Worm (Caenorhabditis elegans) whole organism, midembryonic: Measurements from ENCODE around the gene C17A2.4.

Experiments used
- T22C8.4 ChIP-seq: fragments of 200-800 bp; sonication (Bioruptor generic); IDR thresholded peaks from 2 replicates; pipeline ENCODE4 v1.3.6; 2022; ENCODE audit warnings: missing genetic modification characterization, missing compliant biosample characterization
- flt-1 ChIP-seq: fragments of 200-800 bp; sonication (Bioruptor generic); IDR thresholded peaks from 2 replicates; pipeline ENCODE4 v1.3.6; 2022; ENCODE audit warnings: missing genetic modification characterization, missing compliant biosample characterization
- ref-1 ChIP-seq: fragments of 200-800 bp; sonication (Bioruptor generic); conservative IDR thresholded peaks from 2 replicates; pipeline ENCODE4 v1.3.6; 2022; ENCODE audit warnings: missing genetic modification reagents, missing genetic modification characterization, missing compliant biosample characterization
- tab-1 ChIP-seq: fragments of 200-800 bp; sonication (Bioruptor generic); IDR thresholded peaks from 2 replicates; pipeline ENCODE4 v1.3.6; 2022; ENCODE audit warnings: missing genetic modification characterization, missing compliant biosample characterization
- ztf-29 ChIP-seq: fragments of 200-800 bp; sonication (Bioruptor generic); IDR thresholded peaks from 2 replicates; pipeline ENCODE4 v1.3.6; 2022; ENCODE audit warnings: missing genetic modification reagents, missing genetic modification characterization, missing compliant biosample characterization

ce11 chrII:3864652-3865051 is 25.0 kb downstream of the C17A2.4 start, which contains the start of gene nhr-261:
- TF ChIP-seq flt-1 (GFP tag; lab: Robert Waterston, UW) = no peak
- no peak for TF ChIP-seq tab-1 (GFP tag; lab: Robert Waterston, UW)
- no peak for TF ChIP-seq ref-1 (GFP tag; lab: Robert Waterston, UW)
- no peak for TF ChIP-seq ztf-29 (GFP tag; lab: Robert Waterston, UW)
- TF ChIP-seq T22C8.4 (GFP tag; lab: Robert Waterston, UW) = no peak
